Fruit fly (Drosophila melanogaster): ENCODE measurements around the gene Or85a.

The Or85a gene

dm6 chr3R:8354969-8355368 is 33.4 kb downstream of the Or85a start:
- peak; percentile 63 for TF ChIP-seq CG17801 (GFP tag; optimal IDR thresholded peaks at IDR 0.05; ENCODE audit: partially characterized antibody)

dm6 chr3R:8355579-8355978 is 34.0 kb downstream of the Or85a start:
- TF ChIP-seq CG17801 (GFP tag; optimal IDR thresholded peaks at IDR 0.05; ENCODE audit: partially characterized antibody) = no peak

DNA sequence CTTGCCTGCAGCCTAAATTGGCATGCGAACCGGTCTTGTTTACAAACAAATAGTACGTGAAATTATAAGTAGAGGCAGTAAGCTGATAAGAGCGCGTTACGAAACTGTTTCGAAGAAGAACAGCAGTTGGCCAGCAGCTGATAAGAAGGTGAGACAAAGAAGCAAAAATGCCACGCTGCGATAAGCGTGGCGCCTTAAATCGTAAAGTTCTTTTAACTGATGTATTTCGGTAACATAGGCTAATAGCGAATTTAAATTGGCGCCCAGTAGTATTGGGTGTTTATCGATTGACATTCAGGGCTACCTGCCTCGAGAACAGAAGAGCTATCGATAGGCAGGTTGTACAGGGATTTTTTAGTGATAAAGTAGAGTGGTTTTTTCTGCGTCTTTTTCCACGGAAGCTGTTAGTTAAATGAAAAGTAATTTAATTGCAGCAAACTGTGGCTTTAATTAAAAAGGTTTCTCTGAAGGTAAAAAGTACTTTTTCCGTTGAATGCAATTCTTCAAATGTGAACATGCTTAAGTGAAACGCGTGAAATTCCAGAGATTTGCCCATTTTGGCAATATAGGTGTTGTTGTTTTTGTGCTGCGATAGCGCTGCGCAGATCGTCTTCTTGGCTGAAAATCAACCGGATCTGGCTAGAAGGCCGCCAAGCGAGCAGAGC is 35.2 kb downstream of the Or85a start, which contains the start of gene stck:
Gene stck, plus strand, starts transcription at position 353 of the 665 bp plus-strand sequence.
- TF ChIP-seq CG17801 (GFP tag; optimal IDR thresholded peaks at IDR 0.05; ENCODE audit: partially characterized antibody) = no peak

DNA sequence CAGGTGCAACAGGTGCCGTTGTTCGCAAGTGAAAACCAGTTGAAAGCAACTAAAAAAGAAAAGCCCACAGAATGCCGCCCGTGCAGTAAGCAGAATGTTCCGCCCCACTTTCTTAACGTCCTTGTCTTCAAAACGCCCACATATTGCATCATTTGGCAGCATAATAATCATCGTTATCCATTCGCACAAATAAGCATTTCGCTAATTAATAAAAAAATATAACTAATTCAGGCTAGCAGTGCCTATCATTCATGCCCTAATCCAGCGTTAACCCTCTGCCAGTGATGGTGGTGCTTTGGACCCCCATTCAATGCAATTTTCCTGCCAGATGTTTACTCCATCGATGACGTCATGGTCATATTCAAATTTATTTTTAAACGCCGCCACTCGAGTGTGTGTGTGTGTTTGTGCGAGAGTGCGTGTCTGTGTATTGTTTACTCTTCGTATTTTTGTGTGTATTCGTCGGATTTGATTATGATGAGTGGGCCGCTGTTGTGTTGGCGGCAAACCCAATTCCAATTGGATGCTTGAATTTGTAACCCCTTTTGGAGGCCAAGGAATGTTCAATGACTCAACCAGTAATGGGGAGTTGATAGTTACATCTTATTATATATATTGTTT is 35.9 kb downstream of the Or85a start:
- TF ChIP-seq CG17801 (GFP tag; optimal IDR thresholded peaks at IDR 0.05; ENCODE audit: partially characterized antibody) = no peak

dm6 chr3R:8358004-8358403 is 36.5 kb downstream of the Or85a start:
- TF ChIP-seq CG17801 (GFP tag; optimal IDR thresholded peaks at IDR 0.05; ENCODE audit: partially characterized antibody) = no peak

- TF ChIP-seq CG17801 (GFP tag; optimal IDR thresholded peaks at IDR 0.05; ENCODE audit: partially characterized antibody) = no peak
Measured at dm6 chr3R:8362259-8362876, 40.8 kb downstream of the Or85a start, which contains the start of the genes Veneno and CG7963. TSS of gene Veneno (minus strand) at chr3R:8362554. TSS of gene CG7963 (plus strand) at chr3R:8362826.

DNA sequence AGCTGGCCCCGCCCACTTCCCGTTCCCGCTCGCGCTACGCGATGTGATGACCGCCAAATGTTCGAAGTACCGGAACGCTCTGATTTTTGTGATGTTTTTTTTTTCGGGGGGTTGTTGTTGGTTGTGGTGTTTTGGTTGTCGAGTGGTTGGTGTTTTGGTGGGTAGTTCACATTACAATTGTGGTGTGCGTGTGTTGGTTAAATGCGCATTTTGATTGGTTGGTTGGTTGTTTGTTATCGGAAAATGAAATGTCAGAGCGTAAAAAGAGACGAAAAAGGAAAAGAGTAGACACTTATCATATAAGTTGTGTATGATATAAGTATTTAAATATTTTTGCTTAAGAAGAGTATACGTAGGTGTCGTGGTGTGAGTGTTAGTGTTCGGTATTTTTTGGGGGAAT is 47.0 kb downstream of the Or85a start:
- no peak for TF ChIP-seq CG17801 (GFP tag; optimal IDR thresholded peaks at IDR 0.05; ENCODE audit: partially characterized antibody)

Measured in ovary, adult (tissue).